Worm (Caenorhabditis elegans) whole organism, young adult: ENCODE data around the gene gldi-4.

ENCODE experiments used
- B0261.1 ChIP-seq: sonication (generic microtip); optimal IDR thresholded peaks from 2 replicates; lab custom pipeline; 2016; ENCODE audit warnings: mild to moderate bottlenecking, missing genetic modification characterization, moderate library complexity, missing compliant biosample characterization
- F23B12.7 ChIP-seq: sonication (generic microtip); optimal IDR thresholded peaks from 2 replicates; lab custom pipeline; 2017; ENCODE audit warnings: missing genetic modification characterization, mild to moderate bottlenecking, missing compliant biosample characterization, antibody characterized with exemption, moderate library complexity; ENCODE audit not compliant: insufficient read depth
- F49E8.2 ChIP-seq: sonication (generic microtip); optimal IDR thresholded peaks from 3 replicates; lab custom pipeline; 2017; ENCODE audit warnings: missing genetic modification characterization, mild to moderate bottlenecking, missing compliant biosample characterization, antibody characterized with exemption, moderate library complexity; ENCODE audit not compliant: insufficient read depth
- attf-3 ChIP-seq: fragments of 200-800 bp; sonication (Bioruptor generic); conservative IDR thresholded peaks from 2 replicates; pipeline ENCODE4 v1.3.6; 2022; ENCODE audit warnings: missing genetic modification reagents, missing genetic modification characterization, missing compliant biosample characterization
- cebp-2 ChIP-seq: fragments of 200-800 bp; sonication (Bioruptor generic); IDR thresholded peaks from 2 replicates; pipeline ENCODE4 v1.3.6; 2022; ENCODE audit warnings: missing genetic modification characterization, missing compliant biosample characterization
- hmg-1.2 ChIP-seq: fragments of 200-800 bp; sonication (Bioruptor generic); IDR thresholded peaks from 2 replicates; pipeline ENCODE4 v1.3.6; 2022; ENCODE audit warnings: missing genetic modification reagents, missing genetic modification characterization, missing compliant biosample characterization
- mel-28 ChIP-seq: sonication (generic microtip); optimal IDR thresholded peaks from 2 replicates; lab custom pipeline; 2016; ENCODE audit warnings: borderline replicate concordance, mild to moderate bottlenecking, missing genetic modification characterization, missing compliant biosample characterization
- nfya-1 ChIP-seq: sonication (generic microtip); optimal IDR thresholded peaks from 2 replicates; lab custom pipeline; 2017; ENCODE audit warnings: antibody characterized with exemption, missing compliant biosample characterization, missing genetic modification characterization, borderline replicate concordance; ENCODE audit not compliant: insufficient read depth
- unc-62 ChIP-seq: fragments of 150-350 bp; optimal IDR thresholded peaks from 2 replicates; lab custom pipeline; 2014; ENCODE audit warnings: missing biosample characterization, missing genetic modification reagents, missing genetic modification characterization
- xnd-1 ChIP-seq: sonication (generic microtip); optimal IDR thresholded peaks from 2 replicates; lab custom pipeline; 2016; ENCODE audit warnings: missing genotype, missing genetic modification reagents, missing genetic modification characterization, missing compliant biosample characterization
- ztf-6 ChIP-seq: fragments of 200-800 bp; sonication (Bioruptor generic); IDR thresholded peaks from 2 replicates; pipeline ENCODE4 v1.3.6; 2022; ENCODE audit warnings: missing genetic modification reagents, missing genetic modification characterization, missing compliant biosample characterization

DNA sequence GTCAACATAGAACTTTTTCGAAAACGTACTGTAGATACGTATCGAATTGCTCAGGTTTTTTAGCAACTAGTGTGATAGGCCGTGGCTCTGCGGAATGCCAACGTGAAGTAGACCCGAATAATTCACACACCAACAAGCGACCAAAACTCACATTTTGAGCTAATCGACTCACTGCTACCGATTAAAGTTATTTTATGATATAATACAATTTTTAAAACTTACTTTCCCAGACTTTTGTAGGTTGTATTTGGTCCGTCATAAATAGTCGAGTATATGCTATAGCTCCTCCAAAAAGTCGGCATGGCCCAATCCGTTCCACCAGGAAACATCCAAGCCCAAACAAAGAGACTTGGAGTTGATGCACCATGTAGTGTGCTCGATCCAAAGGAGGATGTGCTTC is 6.6 kb upstream of the gldi-4 start, which contains the start of gene C25A8.1:
- TF ChIP-seq B0261.1 (tag; lab: Kevin White, UChicago) = no peak
- TF ChIP-seq nfya-1 (tag; lab: Kevin White, UChicago) = no peak
- TF ChIP-seq ztf-6 (GFP tag; lab: Robert Waterston, UW) = no peak
- no peak for TF ChIP-seq xnd-1 (tag; lab: Kevin White, UChicago)
- no peak for TF ChIP-seq F49E8.2 (tag; lab: Kevin White, UChicago)
- no peak for TF ChIP-seq F23B12.7 (tag; lab: Kevin White, UChicago)
- no peak for TF ChIP-seq unc-62 (GFP tag; lab: Kevin White, UChicago)
- TF ChIP-seq mel-28 (tag; lab: Kevin White, UChicago) = no peak
- TF ChIP-seq attf-3 (GFP tag; lab: Robert Waterston, UW) = no peak
- TF ChIP-seq hmg-1.2 = no peak
- no peak for TF ChIP-seq cebp-2 (GFP tag; lab: Robert Waterston, UW)
